Worm (Caenorhabditis elegans) whole organism, L4/young adult: Measurements from ENCODE around the gene cdh-3.

Experiments used
- dao-5 ChIP-seq: sonication (generic microtip); optimal IDR thresholded peaks from 2 replicates; lab custom pipeline; 2016; ENCODE audit warnings: missing genotype, missing genetic modification characterization, moderate library complexity, missing compliant biosample characterization
- him-1 ChIP-seq: sonication (generic microtip); optimal IDR thresholded peaks from 2 replicates; lab custom pipeline; 2016; ENCODE audit warnings: missing genotype, missing genetic modification reagents, missing genetic modification characterization, missing compliant biosample characterization

DNA sequence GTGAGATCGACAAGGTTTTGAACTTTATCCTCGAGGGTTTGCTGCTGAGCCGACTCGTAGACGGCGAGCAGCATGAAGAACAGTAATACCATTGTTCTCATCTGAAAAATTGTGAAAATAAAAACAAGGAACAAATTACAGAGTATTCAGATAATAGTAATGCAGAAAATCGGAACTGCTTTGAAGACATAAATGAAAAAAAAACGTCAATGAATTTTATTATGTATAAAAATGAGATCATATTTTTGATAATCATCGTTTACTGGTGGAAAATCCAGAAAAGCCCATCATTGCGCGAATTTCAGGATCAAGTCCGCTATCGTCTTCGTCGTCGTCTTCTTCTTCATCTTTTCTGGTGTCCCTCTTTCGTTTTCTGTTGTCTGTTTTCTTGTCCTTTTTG lies 14.7 kb upstream of the cdh-3 start, which contains the start of gene ZK686.3:
- TF ChIP-seq dao-5 (tag; lab: Kevin White, UChicago), result no peak
- no peak for TF ChIP-seq him-1 (tag; lab: Kevin White, UChicago)
